Fruit fly (Drosophila melanogaster) whole organism, embryonic: ENCODE measurements around the gene Mrm2.

Experiments used
- ATbp ChIP-seq: fragments of 200-800 bp; sonication (Bioruptor generic); optimal IDR thresholded peaks from 2 replicates; lab custom pipeline; 2017; ENCODE audit warnings: missing biosample characterization, mild to moderate bottlenecking, missing genetic modification characterization, missing genetic modification reagents
- CG10366 ChIP-seq: fragments of 200-800 bp; sonication (Bioruptor generic); IDR thresholded peaks from 2 replicates; pipeline ENCODE4 v1.3.6; 2022; ENCODE audit warnings: missing biosample characterization, missing genetic modification characterization
- CG10654 ChIP-seq: fragments of 200-800 bp; sonication (Bioruptor generic); optimal IDR thresholded peaks from 2 replicates; lab custom pipeline; 2016; ENCODE audit warnings: missing biosample characterization, missing genetic modification characterization
- CG11085 ChIP-seq: fragments of 200-800 bp; sonication (Bioruptor generic); IDR thresholded peaks from 2 replicates; pipeline ENCODE4 v1.3.6; 2022; ENCODE audit warnings: missing biosample characterization, missing genetic modification characterization
- CG11560 ChIP-seq: fragments of 200-800 bp; sonication (Bioruptor generic); IDR thresholded peaks from 3 replicates; pipeline ENCODE4 v1.3.6; 2022; ENCODE audit warnings: missing biosample characterization, missing genetic modification characterization
- CG12769 ChIP-seq: fragments of 200-800 bp; sonication (Bioruptor generic); optimal IDR thresholded peaks from 2 replicates; lab custom pipeline; 2019; ENCODE audit warnings: missing biosample characterization, mild to moderate bottlenecking, missing genetic modification characterization, moderate library complexity
- CG15073 ChIP-seq: fragments of 200-800 bp; sonication (Bioruptor generic); optimal IDR thresholded peaks from 2 replicates; lab custom pipeline; 2016; ENCODE audit warnings: missing biosample characterization, missing genetic modification characterization
- CG15514 ChIP-seq: fragments of 200-800 bp; sonication (Bioruptor generic); optimal IDR thresholded peaks from 3 replicates; lab custom pipeline; 2017; ENCODE audit warnings: missing biosample characterization, missing genetic modification characterization, mild to moderate bottlenecking, moderate library complexity, missing genetic modification reagents
- CG2129 ChIP-seq: fragments of 200-800 bp; sonication (Bioruptor generic); IDR thresholded peaks from 2 replicates; pipeline ENCODE4 v1.3.6; 2022; ENCODE audit warnings: missing biosample characterization, missing genetic modification characterization; ENCODE audit not compliant: partially characterized antibody
- CG2875 ChIP-seq: fragments of 200-800 bp; sonication (Bioruptor generic); optimal IDR thresholded peaks from 2 replicates; lab custom pipeline; 2017; ENCODE audit warnings: missing biosample characterization, mild to moderate bottlenecking, missing genetic modification characterization, missing genetic modification reagents
- CG31388 ChIP-seq: fragments of 200-800 bp; sonication (Bioruptor generic); optimal IDR thresholded peaks from 2 replicates; lab custom pipeline; 2016; ENCODE audit warnings: missing biosample characterization, missing genetic modification characterization
- CG34422 ChIP-seq: fragments of 200-800 bp; sonication (Bioruptor generic); IDR thresholded peaks from 3 replicates; pipeline ENCODE4 v1.3.6; 2022; ENCODE audit warnings: missing biosample characterization, missing genetic modification characterization
- CG3847 ChIP-seq: fragments of 200-800 bp; sonication (Bioruptor generic); IDR thresholded peaks from 2 replicates; pipeline ENCODE4 v1.3.6; 2022; ENCODE audit warnings: missing biosample characterization, missing genetic modification characterization
- CG4424 ChIP-seq: fragments of 200-800 bp; sonication (Bioruptor generic); optimal IDR thresholded peaks from 3 replicates; lab custom pipeline; 2016; ENCODE audit warnings: missing biosample characterization, missing genetic modification characterization
- CG4617 ChIP-seq: fragments of 200-800 bp; sonication (Bioruptor generic); optimal IDR thresholded peaks from 3 replicates; lab custom pipeline; 2016; ENCODE audit warnings: missing biosample characterization, missing genetic modification characterization, borderline replicate concordance
- CG4707 ChIP-seq: fragments of 200-800 bp; sonication (Bioruptor generic); optimal IDR thresholded peaks from 2 replicates; lab custom pipeline; 2018; ENCODE audit warnings: missing biosample characterization, mild to moderate bottlenecking, missing genetic modification characterization, moderate library complexity
- CG5245 ChIP-seq: fragments of 200-800 bp; sonication (Bioruptor generic); optimal IDR thresholded peaks from 3 replicates; lab custom pipeline; 2016; ENCODE audit warnings: missing biosample characterization, missing genetic modification characterization
- CG8359 ChIP-seq: fragments of 200-800 bp; sonication (Bioruptor generic); optimal IDR thresholded peaks from 2 replicates; lab custom pipeline; 2017; ENCODE audit warnings: missing biosample characterization, mild to moderate bottlenecking, missing genetic modification characterization, borderline replicate concordance
- CG8765 ChIP-seq: fragments of 200-800 bp; sonication (Bioruptor generic); IDR thresholded peaks from 2 replicates; pipeline ENCODE4 v1.3.6; 2022; ENCODE audit warnings: missing biosample characterization, missing genetic modification characterization
- D ChIP-seq, 2 experiments: fragments of 200-800 bp in 1 of 2; fragments of >200 bp in 1 of 2; sonication (Bioruptor generic) in 1 of 2; optimal IDR thresholded peaks; 2 replicates in 1 of 2; 3 replicates in 1 of 2; lab custom pipeline; 2017; ENCODE audit warnings: mild to moderate bottlenecking in 1 of 2, missing biosample characterization in 1 of 2, missing genetic modification characterization in 1 of 2, missing genetic modification reagents in 1 of 2
- HLHmδ ChIP-seq: fragments of 200-800 bp; sonication (Bioruptor generic); optimal IDR thresholded peaks from 2 replicates; lab custom pipeline; 2018; ENCODE audit warnings: missing biosample characterization, mild to moderate bottlenecking, missing genetic modification characterization, moderate library complexity
- HmgZ ChIP-seq: fragments of 200-800 bp; sonication (Bioruptor generic); optimal IDR thresholded peaks from 2 replicates; lab custom pipeline; 2018; ENCODE audit warnings: missing biosample characterization, mild to moderate bottlenecking, missing genetic modification characterization
- Hmx ChIP-seq: fragments of 200-800 bp; sonication (Bioruptor generic); optimal IDR thresholded peaks from 2 replicates; lab custom pipeline; 2016; ENCODE audit warnings: missing biosample characterization, missing genetic modification characterization
- Hr3 ChIP-seq: fragments of 200-800 bp; sonication (Bioruptor generic); optimal IDR thresholded peaks from 3 replicates; lab custom pipeline; 2016; ENCODE audit warnings: missing biosample characterization, missing genetic modification characterization
- Hr39 ChIP-seq: fragments of >200 bp; optimal IDR thresholded peaks from 2 replicates; lab custom pipeline; 2017
- MESR4 ChIP-seq: fragments of 200-800 bp; sonication (Bioruptor generic); optimal IDR thresholded peaks from 2 replicates; lab custom pipeline; 2018; ENCODE audit warnings: missing biosample characterization, mild to moderate bottlenecking, missing genetic modification characterization, moderate library complexity
- Mad ChIP-seq: fragments of 200-800 bp; sonication (Bioruptor generic); optimal IDR thresholded peaks from 2 replicates; lab custom pipeline; 2016; ENCODE audit warnings: missing biosample characterization, missing genetic modification characterization
- Meics ChIP-seq: fragments of 200-800 bp; sonication (Bioruptor generic); optimal IDR thresholded peaks from 2 replicates; lab custom pipeline; 2017; ENCODE audit warnings: missing biosample characterization, mild to moderate bottlenecking, missing genetic modification characterization
- Nf-YB ChIP-seq: fragments of 200-800 bp; sonication (Bioruptor generic); optimal IDR thresholded peaks from 3 replicates; lab custom pipeline; 2019; ENCODE audit warnings: missing biosample characterization, mild to moderate bottlenecking, missing genetic modification characterization, moderate library complexity
- Pdp1 ChIP-seq, 2 experiments: fragments of 200-800 bp; sonication (Bioruptor generic); optimal IDR thresholded peaks; 3 replicates each; lab custom pipeline; 2016; ENCODE audit warnings: missing biosample characterization in 2 of 2, missing genetic modification characterization in 2 of 2, mild to moderate bottlenecking in 1 of 2, moderate library complexity in 1 of 2
- Ptx1 ChIP-seq: fragments of 200-800 bp; sonication (Bioruptor generic); IDR thresholded peaks from 2 replicates; pipeline ENCODE4 v1.3.6; 2022; ENCODE audit warnings: missing biosample characterization, missing genetic modification characterization
- Six4 ChIP-seq: fragments of 200-800 bp; sonication (Bioruptor generic); optimal IDR thresholded peaks from 2 replicates; lab custom pipeline; 2016; ENCODE audit warnings: missing biosample characterization, missing genetic modification characterization
- bsh ChIP-seq, 2 experiments: fragments of 200-800 bp; sonication (Bioruptor generic); optimal IDR thresholded peaks; 2 replicates each; lab custom pipeline; 2017 to 2018; ENCODE audit warnings: mild to moderate bottlenecking in 2 of 2, missing biosample characterization in 2 of 2, missing genetic modification characterization in 2 of 2, moderate library complexity in 1 of 2
- chm ChIP-seq: fragments of 200-800 bp; sonication (Bioruptor generic); IDR thresholded peaks from 2 replicates; pipeline ENCODE4 v1.3.6; 2022; ENCODE audit warnings: missing biosample characterization, missing genetic modification characterization
- chn ChIP-seq: fragments of 200-800 bp; sonication (Bioruptor generic); optimal IDR thresholded peaks from 2 replicates; lab custom pipeline; 2016; ENCODE audit warnings: missing biosample characterization, missing genetic modification characterization
- en ChIP-seq: fragments of 200-800 bp; sonication (Bioruptor generic); optimal IDR thresholded peaks from 2 replicates; lab custom pipeline; 2016; ENCODE audit warnings: missing biosample characterization, missing genetic modification characterization
- gem ChIP-seq: fragments of 200-800 bp; sonication (Bioruptor generic); optimal IDR thresholded peaks from 2 replicates; lab custom pipeline; 2019; ENCODE audit warnings: missing biosample characterization, mild to moderate bottlenecking, missing genetic modification characterization, moderate library complexity
- gfzf ChIP-seq: fragments of 200-800 bp; sonication (Bioruptor generic); optimal IDR thresholded peaks from 2 replicates; lab custom pipeline; 2016; ENCODE audit warnings: missing biosample characterization, mild to moderate bottlenecking, missing genetic modification characterization, moderate library complexity
- hth ChIP-seq: fragments of >200 bp; optimal IDR thresholded peaks from 2 replicates; lab custom pipeline; 2017; ENCODE audit warnings: inconsistent platforms
- jumu ChIP-seq: fragments of 200-800 bp; sonication (Bioruptor generic); optimal IDR thresholded peaks from 3 replicates; lab custom pipeline; 2016; ENCODE audit warnings: missing biosample characterization, missing genetic modification characterization
- kni ChIP-seq: fragments of 200-800 bp; sonication (Bioruptor generic); optimal IDR thresholded peaks from 3 replicates; lab custom pipeline; 2017; ENCODE audit warnings: mild to moderate bottlenecking, missing biosample characterization, missing genetic modification reagents, missing genetic modification characterization
- knrl ChIP-seq: fragments of 200-800 bp; sonication (Bioruptor generic); IDR thresholded peaks from 3 replicates; pipeline ENCODE4 v1.3.6; 2022; ENCODE audit warnings: missing biosample characterization, missing genetic modification characterization; ENCODE audit not compliant: partially characterized antibody
- nau ChIP-seq: fragments of 200-800 bp; sonication (Bioruptor generic); optimal IDR thresholded peaks from 3 replicates; lab custom pipeline; 2017; ENCODE audit warnings: missing biosample characterization, mild to moderate bottlenecking, missing genetic modification characterization, missing genetic modification reagents
- onecut ChIP-seq: fragments of 200-800 bp; sonication (Bioruptor generic); IDR thresholded peaks from 2 replicates; pipeline ENCODE4 v1.3.6; 2022; ENCODE audit warnings: missing biosample characterization, missing genetic modification characterization
- otp ChIP-seq: fragments of 200-800 bp; sonication (Bioruptor generic); IDR thresholded peaks from 3 replicates; pipeline ENCODE4, ENCODE4 v1.3.6; 2022; ENCODE audit warnings: missing biosample characterization, missing genetic modification characterization
- phol ChIP-seq: fragments of 200-800 bp; sonication (Bioruptor generic); optimal IDR thresholded peaks from 3 replicates; lab custom pipeline; 2018; ENCODE audit warnings: missing biosample characterization, mild to moderate bottlenecking, missing genetic modification characterization, moderate library complexity
- pzg ChIP-seq: fragments of 200-800 bp; sonication (Bioruptor generic); optimal IDR thresholded peaks from 3 replicates; lab custom pipeline; 2018; ENCODE audit warnings: missing biosample characterization, mild to moderate bottlenecking, missing genetic modification characterization, moderate library complexity
- run ChIP-seq: fragments of 200-800 bp; sonication (Bioruptor generic); optimal IDR thresholded peaks from 3 replicates; lab custom pipeline; 2018; ENCODE audit warnings: missing biosample characterization, mild to moderate bottlenecking, missing genetic modification characterization
- zf30C ChIP-seq: fragments of 200-800 bp; sonication (Bioruptor generic); optimal IDR thresholded peaks from 3 replicates; lab custom pipeline; 2018; ENCODE audit warnings: missing biosample characterization, mild to moderate bottlenecking, missing genetic modification characterization

Gene Mrm2

DNA sequence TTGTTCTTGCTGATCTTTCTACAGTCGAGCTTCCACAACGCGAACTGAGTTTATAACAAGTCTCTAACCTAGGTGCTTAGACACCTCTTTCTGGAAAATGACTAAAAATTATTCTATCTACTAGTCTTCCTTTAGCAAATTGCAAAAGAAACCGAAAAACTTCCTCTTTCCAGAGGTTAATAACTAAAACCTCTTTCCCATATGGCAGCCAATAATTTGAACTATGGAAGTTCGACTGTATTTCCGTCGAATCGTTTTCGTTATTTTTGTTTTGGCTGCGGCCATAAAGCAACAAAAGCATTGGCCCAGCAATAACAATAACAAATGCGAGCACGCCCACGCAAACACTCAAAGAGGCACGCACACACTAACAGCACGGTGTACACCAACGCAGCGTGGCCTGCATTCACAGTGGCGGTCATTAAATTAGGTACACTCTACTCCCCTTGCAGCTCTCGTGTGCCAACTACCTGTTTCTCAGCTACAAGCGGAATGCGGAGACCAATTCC lies 19.1 kb downstream of the Mrm2 start (continued):
- no peak; the same call in 1 of the 2 replicates for TF ChIP-seq chm (GFP tag; lab: Robert Waterston, UW)
- TF ChIP-seq CG11085 (GFP tag; lab: Robert Waterston, UW), result no peak
- TF ChIP-seq Ptx1, result peak; percentile 55
- TF ChIP-seq zf30C (GFP tag; lab: Kevin White, UChicago), result no peak
- TF ChIP-seq Hr3, result peak; percentile 23
- TF ChIP-seq CG8359 (GFP tag; lab: Kevin White, UChicago), result no peak
- peak; percentile 96 for TF ChIP-seq CG15073 (GFP tag; lab: Kevin White, UChicago)
- no peak for TF ChIP-seq CG2129
- no peak for TF ChIP-seq knrl (GFP tag; lab: Robert Waterston, UW)
- peak; percentile 30; the same call in 1 of the 3 replicates for TF ChIP-seq CG34422 (GFP tag; lab: Robert Waterston, UW)
- peak; percentile 48 for TF ChIP-seq en (GFP tag; lab: Kevin White, UChicago)
- no peak for TF ChIP-seq gfzf
- TF ChIP-seq CG4424, result peak; percentile 21
- TF ChIP-seq jumu, result peak; percentile 25
- TF ChIP-seq CG4617, result no peak
- no peak for TF ChIP-seq nau (GFP tag; lab: Kevin White, UChicago)
- TF ChIP-seq CG8765, result no peak
- TF ChIP-seq otp (GFP tag; lab: Robert Waterston, UW), result no peak
- TF ChIP-seq phol (tag; lab: Kevin White, UChicago), result peak; percentile 56
- TF ChIP-seq MESR4 (GFP tag; lab: Kevin White, UChicago), result no peak
- no peak for TF ChIP-seq Mad (GFP tag; lab: Kevin White, UChicago)
- no peak for TF ChIP-seq Six4
- no peak for TF ChIP-seq pzg (GFP tag; lab: Kevin White, UChicago)
- TF ChIP-seq CG10654 (GFP tag; lab: Kevin White, UChicago), result peak; percentile 20
- TF ChIP-seq CG31388 (GFP tag; lab: Kevin White, UChicago), result no peak
- TF ChIP-seq chn (GFP tag; lab: Kevin White, UChicago), result peak; percentile 9
- TF ChIP-seq CG10366 (GFP tag; lab: Robert Waterston, UW), result peak; percentile 8; the same call in 1 of the 2 replicates
- TF ChIP-seq CG5245 (GFP tag; lab: Kevin White, UChicago), result no peak
- TF ChIP-seq HmgZ (tag; lab: Kevin White, UChicago), result peak; percentile 54
- peak; percentile 31 for TF ChIP-seq HLHmδ (GFP tag; lab: Kevin White, UChicago)
- TF ChIP-seq run (tag; lab: Kevin White, UChicago), result peak; percentile 20
- peak; percentile 54 for TF ChIP-seq ATbp (GFP tag; lab: Kevin White, UChicago)
- no peak for TF ChIP-seq Hr39 (lab: Kevin White, UChicago)
- TF ChIP-seq bsh (GFP tag; optimal IDR thresholded peaks at IDR 0.05; lab: Kevin White, UChicago), result peak in 1 of 2 experiments; percentile 59
- peak; percentile 65 for TF ChIP-seq kni (GFP tag; lab: Kevin White, UChicago)
- TF ChIP-seq Hmx (GFP tag; lab: Kevin White, UChicago), result no peak
- TF ChIP-seq CG3847, result peak; percentile 55
- TF ChIP-seq Nf-YB (GFP tag; lab: Kevin White, UChicago), result peak; percentile 38
- peak; percentile 51 for TF ChIP-seq CG4707 (GFP tag; lab: Kevin White, UChicago)
- TF ChIP-seq onecut, result no peak; the same call in 1 of the 2 replicates
- no peak for TF ChIP-seq D (optimal IDR thresholded peaks at IDR 0.05; lab: Kevin White, UChicago)
- TF ChIP-seq D (GFP tag; optimal IDR thresholded peaks at IDR 0.05; lab: Kevin White, UChicago), result peak; percentile 29
- TF ChIP-seq Meics (GFP tag; lab: Kevin White, UChicago), result peak; percentile 67
- TF ChIP-seq hth (lab: Kevin White, UChicago), result no peak
- TF ChIP-seq gem (tag; lab: Kevin White, UChicago), result no peak
- TF ChIP-seq CG12769 (tag; lab: Kevin White, UChicago), result peak; percentile 28
- peak; percentile 7 for TF ChIP-seq CG2875
- no peak for TF ChIP-seq CG11560 (tag; lab: Robert Waterston, UW)
- TF ChIP-seq CG15514 (GFP tag; lab: Kevin White, UChicago), result peak; percentile 26
- peak in 1 of 2 experiments; percentile 35 for TF ChIP-seq Pdp1 (GFP tag; optimal IDR thresholded peaks at IDR 0.05; lab: Kevin White, UChicago)
